Fruit fly (Drosophila melanogaster) whole organism, larva: ENCODE results near the gene MBD-like.

Experiments used
- noc ChIP-seq: fragments of 200-800 bp; sonication (Bioruptor generic); optimal IDR thresholded peaks from 3 replicates; lab custom pipeline; 2019; ENCODE audit warnings: missing biosample characterization, mild to moderate bottlenecking, missing genetic modification characterization, moderate library complexity

Gene MBD-like

DNA sequence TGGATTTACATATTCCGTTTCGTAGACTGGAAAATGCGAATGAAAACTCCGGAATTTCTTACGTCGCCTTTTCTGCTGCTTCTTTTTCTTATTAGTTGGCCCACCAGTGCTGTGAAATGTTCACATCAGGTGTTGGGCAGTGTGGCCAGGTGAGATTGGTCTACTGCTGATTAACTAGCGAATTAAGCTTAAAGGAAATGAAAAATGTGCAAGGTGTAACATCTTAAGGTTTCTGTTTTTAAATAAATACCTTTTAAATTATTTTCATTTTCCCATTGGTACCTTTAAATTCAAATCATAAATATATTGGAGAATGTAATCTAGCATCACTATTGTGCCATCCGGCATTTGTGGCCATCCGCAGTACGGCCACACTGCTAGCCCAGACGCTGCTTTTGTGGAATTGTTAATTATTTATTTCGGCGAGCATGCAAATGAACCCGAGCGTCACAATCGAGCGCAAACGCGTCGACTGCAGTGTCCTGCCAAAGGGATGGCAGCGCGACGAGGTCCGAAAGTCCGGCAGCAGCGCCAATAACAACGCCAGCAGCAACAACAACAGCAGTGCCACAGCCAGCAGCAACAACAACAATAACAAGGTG lies at the start of gene MBD-like, which contains the start of gene AP-1mu:
Gene MBD-like, plus strand, starts transcription at position 348 of the 602 bp plus-strand sequence.
Gene AP-1mu, minus strand, starts transcription at position 113 of the 602 bp plus-strand sequence.
- TF ChIP-seq noc (tag; lab: Kevin White, UChicago): peak; percentile 61

DNA sequence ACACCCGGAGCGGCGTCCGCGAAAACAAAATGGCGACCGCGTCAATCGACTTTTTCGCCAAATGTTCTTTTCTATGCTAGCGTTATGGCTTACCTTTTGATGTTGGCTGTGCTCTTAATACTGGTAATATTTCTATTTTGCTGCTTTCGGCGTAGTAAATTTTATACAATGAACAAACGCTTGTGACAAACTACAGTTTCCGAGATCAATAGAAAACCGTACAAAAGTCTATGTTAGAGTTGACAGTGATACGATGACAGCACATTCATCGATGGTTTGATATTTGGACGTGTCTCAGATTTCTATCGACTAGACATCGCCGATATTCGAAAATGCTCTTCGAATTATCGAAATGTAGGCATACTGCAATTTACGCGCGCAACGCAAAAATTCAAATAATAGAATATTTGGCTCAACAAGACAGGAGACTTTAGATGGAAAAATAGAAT lies 49.5 kb upstream of the MBD-like start, which contains the start of gene rump:
Gene rump, minus strand, starts transcription at position 255 of the 449 bp plus-strand sequence.
- TF ChIP-seq noc (tag; lab: Kevin White, UChicago): no peak

DNA sequence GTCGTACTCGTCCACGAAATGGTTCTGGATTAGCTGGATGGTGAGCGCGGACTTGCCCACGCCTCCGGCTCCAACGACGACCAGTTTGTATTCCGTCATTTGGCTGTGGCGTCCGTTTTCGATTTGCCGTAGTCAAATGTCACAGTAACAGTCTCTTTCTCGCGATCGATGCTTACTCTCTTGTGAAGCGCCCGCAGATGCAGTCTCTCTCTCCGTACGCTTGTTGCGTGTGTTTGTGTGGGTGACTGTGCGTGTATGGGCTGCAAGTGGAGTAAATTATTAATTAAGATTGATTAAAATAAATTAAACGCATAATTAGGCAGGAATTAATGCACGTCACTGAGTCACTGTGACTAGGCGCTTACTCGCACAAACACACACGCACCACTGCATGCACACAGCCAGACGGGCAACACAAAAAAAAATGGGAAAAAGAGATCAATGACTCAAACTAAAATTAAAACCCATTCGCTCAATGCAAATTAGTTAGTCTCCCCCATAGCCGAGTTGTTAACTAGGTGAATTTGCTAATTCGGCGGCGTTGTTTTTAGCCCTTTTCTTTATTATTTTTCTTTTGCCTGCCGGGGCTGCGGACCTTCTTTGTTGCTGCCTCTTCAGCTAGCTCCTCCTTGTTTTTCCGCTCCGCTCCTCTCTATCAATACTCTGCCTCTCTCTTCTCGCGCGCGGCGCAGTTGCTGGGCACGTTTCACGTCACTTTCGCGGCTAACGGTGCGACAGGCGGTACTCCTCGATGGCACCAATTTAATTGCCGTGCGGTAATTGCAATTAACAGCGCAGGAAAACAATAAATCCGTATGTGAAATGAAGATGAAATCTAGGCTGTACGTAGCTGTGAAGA lies 47.1 kb upstream of the MBD-like start:
- TF ChIP-seq noc (tag; lab: Kevin White, UChicago): no peak

DNA sequence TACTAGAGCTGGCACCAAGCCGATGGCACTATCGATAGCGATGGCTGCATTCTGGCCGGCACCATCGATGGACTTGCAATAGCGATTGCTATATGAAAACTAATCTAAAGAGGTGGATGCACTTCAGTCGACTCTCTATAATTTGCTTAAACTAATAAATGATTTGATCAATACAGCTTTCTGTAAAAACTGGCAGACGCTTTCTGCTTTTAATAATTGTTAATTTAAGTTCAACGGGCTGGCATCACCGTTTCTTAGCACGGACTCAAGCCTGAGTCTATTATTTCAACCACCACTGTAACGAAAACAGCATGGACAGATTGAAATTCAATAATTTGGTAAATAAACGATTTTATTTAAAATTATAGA lies 46.5 kb upstream of the MBD-like start, which contains the start of the genes Ras85D and Rlb1:
Gene Ras85D, minus strand, starts transcription at position 16 of the 369 bp plus-strand sequence.
Gene Rlb1, plus strand, starts transcription at position 276 of the 369 bp plus-strand sequence.
- peak; percentile 75 for TF ChIP-seq noc (tag; lab: Kevin White, UChicago)

DNA sequence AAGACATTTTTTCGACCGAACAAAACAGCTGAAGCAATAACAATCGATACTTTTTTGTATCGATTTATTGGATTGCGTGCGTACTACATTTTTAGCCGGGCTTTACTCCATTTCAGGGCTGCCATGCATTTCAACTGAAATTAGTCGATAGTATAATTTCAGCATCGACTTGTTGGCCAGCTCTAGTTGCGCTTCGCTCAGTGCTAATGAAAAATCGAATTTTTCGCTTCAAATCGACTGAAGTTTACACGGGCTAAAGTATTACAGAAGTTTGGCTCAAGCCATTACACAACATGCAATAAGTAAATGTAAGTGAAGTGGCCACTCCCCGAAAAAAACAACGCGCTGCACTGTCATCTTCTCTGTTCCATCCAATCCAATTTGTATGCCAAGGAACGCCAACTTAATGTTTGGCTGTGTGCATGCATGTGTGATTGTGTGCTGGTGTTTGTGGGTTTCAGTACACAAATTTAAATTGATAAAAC lies 43.7 kb upstream of the MBD-like start, which contains the start of the genes mRpL47, CG8176 and Kdm3:
Gene mRpL47, minus strand, starts transcription at position 49 of the 485 bp plus-strand sequence.
Gene CG8176, plus strand, starts transcription at position 148 of the 485 bp plus-strand sequence.
Gene Kdm3, plus strand, starts transcription at position 148 of the 485 bp plus-strand sequence.
- TF ChIP-seq noc (tag; lab: Kevin White, UChicago): peak; percentile 42

DNA sequence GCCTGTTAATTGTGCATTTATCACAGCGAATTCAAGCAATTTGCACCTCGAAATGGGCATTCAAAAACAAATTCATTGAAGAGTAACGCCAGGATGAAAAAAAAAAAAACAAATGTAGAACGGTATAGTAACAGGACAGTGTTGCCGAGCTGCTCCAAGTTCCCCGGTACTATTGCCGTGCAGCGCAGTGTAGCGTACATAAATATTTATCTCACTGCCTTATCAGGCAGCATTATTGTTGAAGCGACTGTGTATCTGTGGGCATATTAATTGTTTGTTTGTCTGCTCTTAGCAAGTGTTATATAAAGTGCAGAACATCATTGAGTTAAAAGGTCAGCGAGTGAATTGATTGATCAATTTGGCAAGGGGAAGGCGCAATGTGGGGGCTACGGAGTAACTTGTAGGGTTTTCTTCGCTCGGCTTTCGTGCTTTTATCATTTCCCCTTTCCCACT lies 43.1 kb upstream of the MBD-like start:
- TF ChIP-seq noc (tag; lab: Kevin White, UChicago): no peak

DNA sequence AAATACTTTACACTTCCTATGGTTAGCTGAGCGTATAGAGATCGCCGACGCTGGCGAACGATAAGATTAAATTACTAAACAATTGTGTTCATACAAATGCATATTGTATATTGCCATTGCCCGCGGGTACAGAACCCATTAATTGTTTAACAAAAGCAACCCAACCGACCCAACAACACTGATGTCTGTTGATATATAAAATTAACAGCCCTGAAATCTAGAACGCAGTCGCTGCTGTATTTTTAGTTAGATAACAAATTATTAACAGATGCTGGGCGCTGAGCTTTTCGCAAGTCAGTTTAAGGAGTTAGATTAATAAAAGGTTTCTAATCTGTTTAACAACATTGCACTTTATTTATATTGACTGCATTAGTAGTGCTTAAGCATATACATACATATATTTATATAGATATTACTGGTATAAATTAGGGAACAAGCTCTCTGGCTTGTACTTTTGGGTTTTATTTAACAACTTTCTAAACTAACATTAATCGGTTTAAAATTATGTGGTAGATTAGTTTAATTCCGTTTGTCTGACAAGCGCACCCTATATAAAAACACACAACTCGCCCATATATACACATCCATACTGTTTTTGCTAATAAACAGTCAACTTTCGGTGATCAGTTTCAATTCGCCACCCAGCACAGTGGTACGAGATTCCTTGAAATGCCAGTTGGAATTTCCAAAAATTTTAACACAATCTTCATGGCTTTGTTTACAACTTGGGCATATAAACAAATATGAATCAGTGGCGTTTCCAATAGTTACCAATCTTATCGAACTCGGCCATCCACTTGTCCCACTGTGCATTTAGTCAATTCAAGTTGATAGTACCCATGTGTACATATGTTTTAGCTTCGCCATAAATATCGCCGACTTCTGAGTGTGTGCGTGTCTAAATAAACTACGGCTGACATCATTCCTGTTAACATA lies 31.4 kb upstream of the MBD-like start:
- TF ChIP-seq noc (tag; lab: Kevin White, UChicago): peak; percentile 96

DNA sequence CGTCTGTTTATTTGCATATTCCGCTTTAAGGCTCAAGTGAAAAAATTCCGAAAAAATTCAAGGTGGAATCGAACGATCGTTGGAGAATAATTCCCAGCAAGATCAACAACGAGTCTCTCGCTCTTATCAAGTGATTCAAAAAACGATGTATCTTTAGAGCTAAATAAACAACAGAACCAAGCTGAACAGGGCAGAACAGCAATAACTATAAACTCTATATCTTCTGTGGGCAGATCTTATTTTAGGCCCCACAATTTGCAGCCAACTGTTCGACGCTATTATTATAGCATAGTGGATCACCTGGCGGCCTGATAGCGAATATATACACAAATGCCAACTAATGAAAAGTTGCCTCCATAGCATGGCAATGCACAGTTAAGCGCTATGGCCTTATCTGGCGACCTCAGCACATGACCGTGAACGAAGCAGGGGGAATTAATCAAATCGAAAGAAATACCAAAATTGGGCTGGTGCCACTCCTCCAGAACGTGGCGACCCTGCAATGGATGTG lies 30.1 kb upstream of the MBD-like start:
- no peak for TF ChIP-seq noc (tag; lab: Kevin White, UChicago)

DNA sequence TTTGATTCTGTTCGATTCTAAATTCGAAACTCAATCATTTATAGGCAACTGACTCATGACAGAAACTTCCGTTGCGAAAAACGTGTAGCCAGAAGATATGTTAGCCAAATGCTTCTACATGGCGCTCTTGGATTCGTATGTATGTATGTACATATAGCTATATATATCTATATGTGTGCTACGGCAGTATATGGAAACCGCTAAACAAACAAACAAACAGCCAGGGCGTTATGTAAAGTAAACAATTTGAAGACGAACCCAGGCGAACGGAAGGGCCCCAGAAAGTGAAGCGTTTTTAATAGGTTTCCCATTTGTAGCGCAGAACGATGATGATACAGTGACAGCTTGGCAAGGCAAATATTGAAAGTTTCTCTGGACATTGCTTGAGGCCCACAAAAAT lies 29.6 kb upstream of the MBD-like start:
- TF ChIP-seq noc (tag; lab: Kevin White, UChicago): no peak

DNA sequence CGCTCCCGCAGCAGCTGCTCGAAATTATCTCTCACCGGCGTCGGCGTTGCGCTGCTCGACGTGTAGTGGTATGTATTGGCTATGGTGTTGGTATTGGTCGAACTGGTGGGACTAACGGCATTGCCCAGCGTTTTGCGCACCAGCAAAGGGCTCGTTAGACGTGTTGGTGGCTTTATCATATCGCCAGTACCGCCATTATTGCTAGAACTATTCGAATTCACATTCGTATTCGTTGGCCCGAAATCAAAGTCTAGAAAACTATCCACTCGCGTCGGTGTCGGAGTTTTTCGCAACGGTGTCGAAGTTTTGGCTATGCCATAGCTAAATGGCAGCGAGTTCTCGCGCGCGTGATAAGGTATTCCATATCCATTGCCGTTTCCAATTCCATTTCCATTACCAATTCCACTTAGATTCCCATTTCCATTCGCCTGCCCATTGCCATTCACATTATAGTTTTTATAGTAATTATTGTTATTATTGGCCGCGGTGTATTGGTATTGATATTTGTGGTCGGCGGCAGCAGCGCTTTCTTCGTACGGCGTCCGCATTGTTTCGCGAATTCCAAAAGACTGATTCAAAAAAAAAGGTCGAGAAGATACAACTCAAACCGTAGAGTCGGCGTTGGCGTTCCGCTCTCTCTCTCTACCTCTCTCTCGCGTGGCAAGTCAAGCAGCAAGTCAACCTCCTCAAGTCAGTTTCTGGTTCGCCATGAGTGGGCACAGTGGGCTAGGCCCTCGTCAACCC lies 27.0 kb upstream of the MBD-like start, which contains the start of gene by:
Gene by, minus strand, starts transcription at position 575 of the 744 bp plus-strand sequence.
- TF ChIP-seq noc (tag; lab: Kevin White, UChicago): no peak

DNA sequence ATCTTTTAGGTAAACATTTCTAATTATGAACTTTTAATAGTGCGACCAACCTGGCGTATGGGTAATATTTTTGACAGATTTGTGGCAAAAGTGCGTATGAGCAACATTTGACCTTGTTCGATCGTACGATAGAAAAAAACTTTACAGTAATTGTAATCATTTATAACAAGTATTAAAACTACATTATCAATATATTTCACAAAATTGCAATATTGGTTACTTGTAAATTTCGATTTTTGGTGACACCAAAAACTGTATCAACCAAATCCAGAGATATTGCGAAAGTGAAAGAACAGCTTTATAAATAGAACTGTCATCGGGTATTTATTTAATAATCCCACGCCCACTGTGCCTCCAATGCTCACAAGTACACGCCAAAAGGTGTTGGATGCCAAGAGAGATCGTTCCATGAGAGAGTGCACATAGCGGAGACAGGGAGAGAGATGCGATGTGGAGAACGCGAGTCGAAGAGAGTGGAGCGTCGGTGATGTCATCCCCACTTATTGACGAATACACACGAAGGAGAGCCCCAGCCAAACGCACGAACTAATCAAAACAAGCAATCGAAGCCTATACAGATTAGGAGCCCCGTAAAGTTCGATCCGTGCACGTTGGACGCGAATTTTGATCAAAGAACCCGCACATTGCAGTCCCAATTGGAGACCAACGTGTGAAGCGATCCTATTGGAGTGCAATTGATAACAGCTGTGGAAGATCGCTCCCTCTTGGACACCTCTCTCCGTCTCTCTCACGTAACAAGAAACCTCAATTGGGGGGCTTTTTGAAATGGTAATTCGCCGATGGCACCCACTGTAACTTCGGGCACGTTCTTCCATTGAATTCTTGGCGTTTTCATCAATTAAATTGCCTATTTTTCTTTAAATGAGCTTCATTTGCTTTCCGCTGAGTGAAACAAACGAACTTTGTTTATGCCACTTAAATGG lies 26.1 kb upstream of the MBD-like start:
- peak; percentile 98 for TF ChIP-seq noc (tag; lab: Kevin White, UChicago)

DNA sequence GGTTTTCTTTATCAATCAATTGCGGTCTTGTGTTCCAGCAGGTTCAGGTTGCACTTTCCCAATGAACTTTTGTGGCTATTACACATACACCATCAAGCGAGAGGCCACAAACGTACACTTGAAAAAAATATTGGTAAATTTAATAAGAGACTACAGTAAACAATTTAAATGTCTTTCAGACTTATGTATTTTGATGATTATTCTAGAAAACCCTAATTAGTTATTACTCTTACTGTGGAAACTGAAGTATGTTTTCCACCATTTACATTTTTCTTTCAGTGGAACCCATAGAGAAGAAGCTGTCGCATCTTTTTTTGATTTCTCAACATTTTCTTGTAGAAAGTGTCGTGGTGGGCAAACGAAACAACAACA lies 25.4 kb upstream of the MBD-like start:
- TF ChIP-seq noc (tag; lab: Kevin White, UChicago): peak; percentile 79
